Fruit fly (Drosophila melanogaster): ENCODE data around the gene Arts.

The Arts gene

dm6 chr3L:16642088-16642507 is 39.4 kb downstream of the Arts start (continued):
- TF ChIP-seq Hmx (GFP tag; optimal IDR thresholded peaks at IDR 0.05) (no peak), Doc3 (GFP tag; IDR thresholded peaks at IDR 0.05; ENCODE audit: partially characterized antibody) (no peak), fru (optimal IDR thresholded peaks at IDR 0.05) (no peak), Xbp1 (GFP tag; optimal IDR thresholded peaks at IDR 0.05) (peak; percentile 63), bigmax (GFP tag; optimal IDR thresholded peaks at IDR 0.05) (no peak), Rfx (GFP tag; IDR thresholded peaks at IDR 0.05) (no peak), D19B (GFP tag; optimal IDR thresholded peaks at IDR 0.05) (no peak), CG8478 (optimal IDR thresholded peaks at IDR 0.05) (no peak), HLH54F (GFP tag; optimal IDR thresholded peaks at IDR 0.05) (no peak), lab (GFP tag; optimal IDR thresholded peaks at IDR 0.05) (peak; percentile 7), CG33557 (GFP tag; optimal IDR thresholded peaks at IDR 0.05) (peak; percentile 59), vvl (GFP tag; IDR thresholded peaks at IDR 0.05) (no peak), CG9437 (GFP tag; optimal IDR thresholded peaks at IDR 0.05) (peak; percentile 68), rib (GFP tag; IDR thresholded peaks at IDR 0.05) (no peak), CG10431 (GFP tag; optimal IDR thresholded peaks at IDR 0.05) (peak; percentile 45), NC2α (GFP tag; optimal IDR thresholded peaks at IDR 0.05) (no peak), Max (GFP tag; optimal IDR thresholded peaks at IDR 0.05) (peak; percentile 27), dati (GFP tag; IDR thresholded peaks at IDR 0.05) (0 out of 2 replicates have a peak, but pooled peaks have one; percentile 5), ham (GFP tag; IDR thresholded peaks at IDR 0.05) (no peak), tna (GFP tag; IDR thresholded peaks at IDR 0.05; ENCODE audit: partially characterized antibody) (no peak), CG1602 (GFP tag; optimal IDR thresholded peaks at IDR 0.05) (peak; percentile 66), CG3995 (GFP tag; optimal IDR thresholded peaks at IDR 0.05) (no peak), CG30403 (GFP tag; optimal IDR thresholded peaks at IDR 0.05) (peak; percentile 81), Antp (GFP tag; optimal IDR thresholded peaks at IDR 0.05) (peak; percentile 1), Opbp (GFP tag; IDR thresholded peaks at IDR 0.05; ENCODE audit: partially characterized antibody) (no peak), cwo (GFP tag; optimal IDR thresholded peaks at IDR 0.05) (no peak), trem (tag; optimal IDR thresholded peaks at IDR 0.05) (peak; percentile 27), tgo (GFP tag; IDR thresholded peaks at IDR 0.05) (peak; percentile 31; the same call in 1 of the 3 replicates), mirr (GFP tag; optimal IDR thresholded peaks at IDR 0.05) (no peak), CG10274 (GFP tag; optimal IDR thresholded peaks at IDR 0.05) (no peak), CG13624 (GFP tag; optimal IDR thresholded peaks at IDR 0.05) (no peak), nau (GFP tag; optimal IDR thresholded peaks at IDR 0.05) (peak; percentile 34), CG9727 (GFP tag; optimal IDR thresholded peaks at IDR 0.05) (peak; percentile 50), grau (tag; optimal IDR thresholded peaks at IDR 0.05) (peak; percentile 65), CG3847 (GFP tag; IDR thresholded peaks at IDR 0.05) (no peak), CG8924 (tag; optimal IDR thresholded peaks at IDR 0.05) (peak; percentile 69), CG14441 (GFP tag; IDR thresholded peaks at IDR 0.05) (0 out of 2 replicates have a peak, but pooled peaks have one; percentile 12), usp (GFP tag; optimal IDR thresholded peaks at IDR 0.05) (no peak), pzg (GFP tag; optimal IDR thresholded peaks at IDR 0.05) (no peak), CTCF (GFP tag; optimal IDR thresholded peaks at IDR 0.05) (no peak), CG16815 (GFP tag; optimal IDR thresholded peaks at IDR 0.05) (peak; percentile 54), Kr (GFP tag; optimal IDR thresholded peaks at IDR 0.05) (no peak), CG1233 (GFP tag; optimal IDR thresholded peaks at IDR 0.05) (peak; percentile 56), exex (tag; optimal IDR thresholded peaks at IDR 0.05) (no peak), maf-S (GFP tag; optimal IDR thresholded peaks at IDR 0.05) (no peak), CG12104 (GFP tag; optimal IDR thresholded peaks at IDR 0.05) (peak; percentile 21), H15 (GFP tag; IDR thresholded peaks at IDR 0.05) (0 out of 3 replicates have a peak, but pooled peaks have one; percentile 30), CG18764 (GFP tag; optimal IDR thresholded peaks at IDR 0.05) (peak; percentile 46), ftz-f1 (GFP tag; optimal IDR thresholded peaks at IDR 0.05) (no peak), Dref (GFP tag; IDR thresholded peaks at IDR 0.05) (no peak), fd96Cb (tag; optimal IDR thresholded peaks at IDR 0.05) (peak; percentile 73), unc-4 (GFP tag; IDR thresholded peaks at IDR 0.05; ENCODE audit: partially characterized antibody) (no peak), gfzf (GFP tag; optimal IDR thresholded peaks at IDR 0.05) (no peak)

Data from whole organism, embryonic.